Worm (Caenorhabditis elegans) whole organism, L4/young adult: ENCODE data around the gene srh-193.
"Not testable (repeated sequence)": the region's sequence is repeated elsewhere in the genome, so short reads cannot be mapped to it uniquely, and the experiment has no call there.

ENCODE experiments used
- W03F9.2 ChIP-seq: fragments of 150-350 bp; optimal IDR thresholded peaks from 2 replicates; lab custom pipeline; 2014; ENCODE audit warnings: missing biosample characterization, missing genetic modification characterization
- him-1 ChIP-seq: sonication (generic microtip); optimal IDR thresholded peaks from 2 replicates; lab custom pipeline; 2016; ENCODE audit warnings: missing genotype, missing genetic modification reagents, missing genetic modification characterization, missing compliant biosample characterization

- not testable (repeated sequence) for TF ChIP-seq W03F9.2, him-1 (tag; lab: Kevin White, UChicago)
Measured at ce11 chrV:4271258-4271657, 18.7 kb downstream of the srh-193 start, which contains the start of gene srt-38.
